Worm (Caenorhabditis elegans): ENCODE data around the gene act-2.
"Not testable (repeated sequence)": the region's sequence is repeated elsewhere in the genome, so short reads cannot be mapped to it uniquely, and the experiment has no call there.

DNA sequence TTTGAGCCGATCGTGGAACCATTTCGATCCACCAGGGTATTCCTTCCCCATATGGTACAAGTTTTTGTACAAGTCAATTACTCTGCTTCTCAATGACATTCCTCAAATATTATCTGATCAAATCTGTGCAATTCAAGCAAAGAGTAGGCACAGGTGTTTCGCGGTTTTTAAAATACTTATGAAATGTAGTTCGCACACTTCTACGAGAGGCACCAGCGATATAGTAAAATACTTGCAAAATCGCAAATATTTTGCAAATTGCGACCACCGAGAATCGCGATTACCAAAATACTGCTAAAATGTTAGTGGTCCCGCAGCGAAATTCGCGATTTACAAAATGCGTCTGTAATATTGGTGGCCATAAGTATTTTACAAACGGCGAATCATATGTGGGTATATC, 31.7 kb upstream of the act-2 start, which contains the start of gene Y42A5A.5:
- TF ChIP-seq pqm-1, unc-86 (tag; optimal IDR thresholded peaks at IDR 0.05): not testable (repeated sequence)

Data from whole organism, late embryonic.